Fruit fly (Drosophila melanogaster) whole organism, embryonic: ENCODE data around the gene lilli.

Source experiments
- CG7987 ChIP-seq: fragments of 200-800 bp; sonication (Bioruptor generic); optimal IDR thresholded peaks from 2 replicates; lab custom pipeline; 2018; ENCODE audit warnings: missing biosample characterization, mild to moderate bottlenecking, missing genetic modification characterization, moderate library complexity
- ken ChIP-seq: fragments of 200-800 bp; sonication (Bioruptor generic); IDR thresholded peaks from 3 replicates; pipeline ENCODE4 v1.3.6; 2022; ENCODE audit warnings: missing biosample characterization, missing genetic modification characterization

- TF ChIP-seq CG7987 (GFP tag; lab: Kevin White, UChicago) (no peak), ken (GFP tag; lab: Robert Waterston, UW) (no peak)
Measured at dm6 chr2L:2891200-2891599, 5.5 kb downstream of the lilli start.
